Worm (Caenorhabditis elegans): Measurements from ENCODE around the gene idpa-2.

The idpa-2 gene

DNA sequence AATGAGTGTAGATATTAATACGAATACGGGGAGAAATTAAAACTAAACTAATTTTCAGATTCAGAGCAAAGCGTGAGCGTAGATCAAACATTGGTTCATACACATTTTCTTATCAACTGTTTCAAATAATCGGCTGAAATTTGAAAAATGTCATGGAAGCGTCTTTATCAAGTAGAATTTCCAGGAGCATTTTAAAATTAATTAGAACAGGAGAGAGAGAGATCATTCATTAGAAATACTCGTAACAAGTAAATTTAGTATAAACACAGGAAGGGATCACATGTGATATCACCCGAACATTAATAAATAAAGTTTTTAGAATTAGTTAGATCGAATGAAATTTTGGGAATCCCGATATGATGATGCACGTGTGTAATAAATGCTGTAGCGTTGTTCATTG is 14.4 kb upstream of the idpa-2 start, which contains the start of gene pho-13:
pho-13 (minus strand) TSS at position 101 of the 400 bp plus-strand sequence.
- TF ChIP-seq ets-5 (GFP tag; IDR thresholded peaks at IDR 0.05) = no peak
- no peak for TF ChIP-seq aly-2 (tag; optimal IDR thresholded peaks at IDR 0.05)
- TF ChIP-seq irx-1 (tag; optimal IDR thresholded peaks at IDR 0.05) = no peak
- TF ChIP-seq vab-15 (tag; optimal IDR thresholded peaks at IDR 0.05) = no peak

DNA sequence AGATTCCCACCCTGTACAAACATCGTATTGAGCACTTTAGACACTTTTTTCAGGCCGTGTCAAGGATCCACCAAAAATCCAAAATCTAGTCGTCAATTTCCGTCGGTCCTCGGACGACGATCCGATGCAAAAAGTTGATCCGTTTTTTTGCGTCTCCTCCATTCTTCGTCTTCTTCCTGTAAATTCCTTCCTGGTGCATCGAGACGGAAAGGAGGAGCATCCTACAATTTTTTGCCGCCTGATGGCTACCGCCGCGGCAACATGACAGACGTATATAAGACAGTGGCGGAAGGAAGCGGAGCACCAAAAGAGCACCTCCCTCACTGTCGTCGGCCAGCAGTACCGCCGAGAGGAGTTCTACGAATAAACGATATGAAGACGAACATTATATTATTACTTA is 8.3 kb upstream of the idpa-2 start, which contains the start of gene appg-2:
appg-2 (plus strand) TSS at position 301 of the 400 bp plus-strand sequence.
- TF ChIP-seq efl-1 (optimal IDR thresholded peaks at IDR 0.05) (no peak), efl-1 (GFP tag; optimal IDR thresholded peaks at IDR 0.05 in 1 of 2) (peak in 1 of 2 experiments; percentile 18), ceh-88 (GFP tag; IDR thresholded peaks at IDR 0.05) (no peak)

DNA sequence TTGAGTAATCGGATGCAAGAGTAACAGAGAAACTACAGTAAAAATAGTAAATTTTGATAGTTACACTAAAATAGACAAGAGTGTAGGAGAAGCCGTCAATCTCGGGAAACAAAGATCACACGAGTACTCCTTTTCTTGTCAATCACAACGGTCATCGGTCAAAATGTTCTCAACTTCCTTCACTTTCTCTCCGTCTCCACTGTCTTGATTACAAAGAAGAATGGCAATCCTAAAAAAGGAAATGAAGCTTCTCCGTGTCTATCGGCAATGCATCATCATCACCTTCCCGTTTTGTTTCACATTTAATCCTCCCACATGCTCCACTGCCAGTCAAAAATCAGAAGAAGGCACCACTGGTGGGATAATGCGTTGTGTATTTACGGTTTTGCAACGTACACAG is 7.2 kb upstream of the idpa-2 start:
- no peak for TF ChIP-seq elt-3 (tag; optimal IDR thresholded peaks at IDR 0.05)
- TF ChIP-seq ztf-11 (tag; optimal IDR thresholded peaks at IDR 0.05) = no peak
- TF ChIP-seq lin-13 (GFP tag; optimal IDR thresholded peaks at IDR 0.05) = no peak
- TF ChIP-seq unc-30 (tag; optimal IDR thresholded peaks at IDR 0.05) = no peak
- TF ChIP-seq fkh-4 (tag; optimal IDR thresholded peaks at IDR 0.05; ENCODE audit: borderline replicate concordance) = no peak

- TF ChIP-seq nhr-85 (tag) = no peak
- TF ChIP-seq elt-3 (tag; optimal IDR thresholded peaks at IDR 0.05) = no peak
- no peak for TF ChIP-seq elt-2 (tag; optimal IDR thresholded peaks at IDR 0.05)
- no peak for TF ChIP-seq ceh-63 (GFP tag; optimal IDR thresholded peaks at IDR 0.05)
- TF ChIP-seq blmp-1 (tag; optimal IDR thresholded peaks at IDR 0.05) = no peak
- TF ChIP-seq C34B4.2 (tag; optimal IDR thresholded peaks at IDR 0.05) = no peak
- no peak for TF ChIP-seq ces-1 (GFP tag; optimal IDR thresholded peaks at IDR 0.05)
- peak; percentile 94 for TF ChIP-seq fkh-10 (GFP tag; optimal IDR thresholded peaks at IDR 0.05)
- TF ChIP-seq sup-37 (GFP tag; optimal IDR thresholded peaks at IDR 0.05) = no peak
- TF ChIP-seq mab-9 (GFP tag; IDR thresholded peaks at IDR 0.05) = no peak
- TF ChIP-seq nhr-77 (tag; optimal IDR thresholded peaks at IDR 0.05) = peak; percentile 7
- TF ChIP-seq efl-3 (GFP tag; optimal IDR thresholded peaks at IDR 0.05) = no peak
- peak; percentile 81 for TF ChIP-seq tbx-2 (tag; optimal IDR thresholded peaks at IDR 0.05)
- TF ChIP-seq lir-3 (tag; optimal IDR thresholded peaks at IDR 0.05; ENCODE audit: poor library complexity) = peak; percentile 14
- TF ChIP-seq lsy-2 (tag; optimal IDR thresholded peaks at IDR 0.05) = peak; percentile 45 to 50
- TF ChIP-seq mep-1 (tag; optimal IDR thresholded peaks at IDR 0.05) = peak; percentile 16
- TF ChIP-seq nhr-19 (GFP tag; conservative IDR thresholded peaks at IDR 0.05) = peak; percentile 52
- TF ChIP-seq mef-2 (tag; optimal IDR thresholded peaks at IDR 0.05) = no peak
- peak; percentile 54 for TF ChIP-seq irx-1 (tag; optimal IDR thresholded peaks at IDR 0.05)
- TF ChIP-seq ceh-82 (tag; optimal IDR thresholded peaks at IDR 0.05) = peak; percentile 48 to 68 (median 65)
- TF ChIP-seq nhr-47 (tag; optimal IDR thresholded peaks at IDR 0.05) = peak; percentile 85
- TF ChIP-seq hlh-4 (tag; optimal IDR thresholded peaks at IDR 0.05) = no peak
- no peak for TF ChIP-seq mdl-1 (tag; optimal IDR thresholded peaks at IDR 0.05)
- TF ChIP-seq skn-1 (tag; optimal IDR thresholded peaks at IDR 0.05) = peak; percentile 6
- peak; percentile 88 for TF ChIP-seq nhr-71 (tag; optimal IDR thresholded peaks at IDR 0.05)
- TF ChIP-seq ama-1 (optimal IDR thresholded peaks at IDR 0.05) = no peak
- TF ChIP-seq ceh-90 (tag; optimal IDR thresholded peaks at IDR 0.05) = no peak
- TF ChIP-seq sox-4 (tag; optimal IDR thresholded peaks at IDR 0.05) = no peak
- TF ChIP-seq rnt-1 (tag; optimal IDR thresholded peaks at IDR 0.05) = peak; percentile 51
- no peak for TF ChIP-seq nhr-90 (tag; optimal IDR thresholded peaks at IDR 0.05; ENCODE audit: poor library complexity)
- TF ChIP-seq nhr-20 (tag; optimal IDR thresholded peaks at IDR 0.05) = peak; percentile 56
- TF ChIP-seq pax-3 (tag; optimal IDR thresholded peaks at IDR 0.05) = no peak
- peak; percentile 83 for TF ChIP-seq unc-86 (tag; optimal IDR thresholded peaks at IDR 0.05)
- no peak for TF ChIP-seq pag-3 (tag; optimal IDR thresholded peaks at IDR 0.05; ENCODE audit: borderline replicate concordance, insufficient read depth)
- peak; percentile 70 for TF ChIP-seq snu-23 (GFP tag; optimal IDR thresholded peaks at IDR 0.05)
- no peak for TF ChIP-seq aly-2 (tag; optimal IDR thresholded peaks at IDR 0.05)
- TF ChIP-seq nhr-28 (tag; optimal IDR thresholded peaks at IDR 0.05) = no peak
- TF ChIP-seq aha-1 (tag; optimal IDR thresholded peaks at IDR 0.05) = no peak
- TF ChIP-seq lin-35 (GFP tag; optimal IDR thresholded peaks at IDR 0.05) = peak in 1 of 2 experiments; percentile 50
Observed at ce11 chrII:8796391-8796790, 3.9 kb upstream of the idpa-2 start.
